Fruit fly (Drosophila melanogaster) whole organism, prepupa: ENCODE data around the gene G6P.
A peak's percentile ranks its signal among the peaks of the same experiment; 100 is the strongest.

Experiments
- CG6808 ChIP-seq: fragments of 200-800 bp; sonication (Bioruptor generic); optimal IDR thresholded peaks from 3 replicates; lab custom pipeline; 2017; ENCODE audit warnings: missing biosample characterization, missing genetic modification characterization, mild to moderate bottlenecking, moderate library complexity, missing genetic modification reagents
- topi ChIP-seq: fragments of 200-800 bp; sonication (Bioruptor generic); optimal IDR thresholded peaks from 3 replicates; lab custom pipeline; 2016; ENCODE audit warnings: missing biosample characterization, missing genetic modification characterization

DNA sequence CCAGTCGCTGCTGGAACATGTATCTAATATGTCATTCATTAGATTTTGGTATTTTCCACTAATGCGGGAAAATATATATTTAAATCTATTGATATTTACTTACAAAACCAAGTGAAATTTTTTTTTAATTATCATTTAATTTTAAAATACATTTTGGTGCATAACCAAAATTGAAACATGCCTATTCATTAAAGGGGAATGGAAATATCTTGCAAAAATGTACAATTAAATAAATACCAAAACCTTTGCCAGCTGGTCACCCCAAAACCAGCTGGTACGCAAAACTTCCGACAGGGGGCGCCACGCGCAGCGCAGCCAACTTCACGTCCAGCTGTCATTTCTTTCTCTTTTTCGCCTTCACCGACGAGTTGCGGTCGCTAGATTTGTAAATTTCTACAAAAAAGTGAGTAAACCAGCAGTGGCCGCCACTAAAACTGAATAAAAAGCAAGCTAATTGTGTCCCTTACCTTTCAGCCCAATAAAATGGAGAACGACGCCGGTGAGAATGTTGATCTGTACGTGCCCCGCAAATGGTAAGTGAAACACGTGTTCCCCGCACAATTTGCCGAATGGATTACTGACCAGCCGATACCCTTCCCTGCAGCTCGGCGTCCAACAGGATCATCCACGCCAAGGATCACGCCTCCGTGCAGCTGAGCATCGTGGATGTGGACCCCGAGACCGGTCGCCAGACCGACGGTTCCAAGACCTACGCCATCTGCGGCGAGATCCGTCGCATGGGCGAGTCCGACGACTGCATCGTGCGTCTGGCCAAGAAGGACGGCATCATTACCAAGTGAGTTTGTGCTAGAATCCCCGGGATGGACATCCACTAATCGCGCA, 40.4 kb upstream of the G6P start, which contains the start of the genes CG3104 and RpS21:
- TF ChIP-seq topi (GFP tag; lab: Kevin White, UChicago) (peak; percentile 71), CG6808 (GFP tag; lab: Kevin White, UChicago) (peak; percentile 56)
